Worm (Caenorhabditis elegans): ENCODE data around the gene C23F12.3.

Gene C23F12.3

ce11 chrX:9391345-9391744 is at the start of gene C23F12.3:
Gene C23F12.3, plus strand, starts transcription at chrX:9391645.
- TF ChIP-seq nhr-77 (tag; optimal IDR thresholded peaks at IDR 0.05): no peak
- no peak for TF ChIP-seq nhr-10 (tag; optimal IDR thresholded peaks at IDR 0.05)

ce11 chrX:9347380-9347979 is 44.0 kb upstream of the C23F12.3 start, which contains the start of gene oga-1:
Gene oga-1, minus strand, starts transcription at chrX:9347430.
- no peak for TF ChIP-seq unc-62 (GFP tag; optimal IDR thresholded peaks at IDR 0.05)
- TF ChIP-seq mbf-1 (tag; optimal IDR thresholded peaks at IDR 0.05): no peak
- peak; percentile 87 to 88 for TF ChIP-seq mdl-1 (tag; optimal IDR thresholded peaks at IDR 0.05)
- TF ChIP-seq nhr-77 (tag; optimal IDR thresholded peaks at IDR 0.05): no peak
- TF ChIP-seq ama-1 (optimal IDR thresholded peaks at IDR 0.05): no peak
- TF ChIP-seq nhr-25 (tag; optimal IDR thresholded peaks at IDR 0.05): peak; percentile 73
- TF ChIP-seq R02D3.7 (tag; optimal IDR thresholded peaks at IDR 0.05): no peak
- TF ChIP-seq nhr-23 (tag; optimal IDR thresholded peaks at IDR 0.05): no peak
- no peak for TF ChIP-seq skn-1 (tag; optimal IDR thresholded peaks at IDR 0.05)
- TF ChIP-seq nhr-6 (tag; optimal IDR thresholded peaks at IDR 0.05): peak; percentile 11
- TF ChIP-seq elt-1 (tag; optimal IDR thresholded peaks at IDR 0.05): no peak
- TF ChIP-seq nhr-129 (tag; optimal IDR thresholded peaks at IDR 0.05): peak; percentile 95
- no peak for TF ChIP-seq sma-3 (GFP tag; optimal IDR thresholded peaks at IDR 0.05)
- TF ChIP-seq dmd-4 (tag; optimal IDR thresholded peaks at IDR 0.05): no peak
- TF ChIP-seq unc-55 (GFP tag; optimal IDR thresholded peaks at IDR 0.05): peak; percentile 71
- peak; percentile 70 for TF ChIP-seq sma-9 (GFP tag; optimal IDR thresholded peaks at IDR 0.05)
- no peak for TF ChIP-seq sma-9 (tag; optimal IDR thresholded peaks at IDR 0.05)
- TF ChIP-seq aly-2 (tag; optimal IDR thresholded peaks at IDR 0.05): no peak
- TF ChIP-seq egl-27 (tag; optimal IDR thresholded peaks at IDR 0.05): peak; percentile 18
- TF ChIP-seq crh-2 (tag; optimal IDR thresholded peaks at IDR 0.05): peak; percentile 92
- no peak for TF ChIP-seq alr-1 (tag; optimal IDR thresholded peaks at IDR 0.05)
- peak; percentile 60 for TF ChIP-seq nhr-21 (tag; optimal IDR thresholded peaks at IDR 0.05)
- TF ChIP-seq peb-1 (tag; optimal IDR thresholded peaks at IDR 0.05): no peak
- TF ChIP-seq sem-4 (tag; optimal IDR thresholded peaks at IDR 0.05): peak; percentile 11
- peak; percentile 54 for TF ChIP-seq ztf-4 (tag; optimal IDR thresholded peaks at IDR 0.05)
- no peak for TF ChIP-seq nhr-10 (tag; optimal IDR thresholded peaks at IDR 0.05)
- TF ChIP-seq fos-1 (tag; optimal IDR thresholded peaks at IDR 0.05): peak; percentile 77
- no peak for TF ChIP-seq F13H6.1 (tag; optimal IDR thresholded peaks at IDR 0.05)
- TF ChIP-seq elt-3 (tag; optimal IDR thresholded peaks at IDR 0.05): no peak
- TF ChIP-seq ztf-1 (GFP tag; conservative IDR thresholded peaks at IDR 0.05): no peak
- TF ChIP-seq Y55F3AM.14 (GFP tag; optimal IDR thresholded peaks at IDR 0.05): no peak
- peak; percentile 94 for TF ChIP-seq C34F6.9 (tag; optimal IDR thresholded peaks at IDR 0.05)
- TF ChIP-seq nhr-11 (tag; optimal IDR thresholded peaks at IDR 0.05): no peak
- TF ChIP-seq zag-1 (tag; optimal IDR thresholded peaks at IDR 0.05): peak; percentile 4
- TF ChIP-seq lin-13 (GFP tag; optimal IDR thresholded peaks at IDR 0.05): peak; percentile 60
- TF ChIP-seq ztf-11 (tag; optimal IDR thresholded peaks at IDR 0.05): no peak
- peak; percentile 24 for TF ChIP-seq blmp-1 (tag; optimal IDR thresholded peaks at IDR 0.05; ENCODE audit: insufficient read depth)
- TF ChIP-seq nhr-237 (tag; optimal IDR thresholded peaks at IDR 0.05): no peak
- TF ChIP-seq ZK546.5 (tag; optimal IDR thresholded peaks at IDR 0.05): no peak
- TF ChIP-seq ceh-82 (tag; optimal IDR thresholded peaks at IDR 0.05): no peak
- TF ChIP-seq lin-39 (tag; optimal IDR thresholded peaks at IDR 0.05): no peak
- no peak for TF ChIP-seq nhr-12 (tag; optimal IDR thresholded peaks at IDR 0.05)
- peak in 1 of 2 experiments; percentile 83 for TF ChIP-seq lsy-2 (tag; optimal IDR thresholded peaks at IDR 0.05)
- no peak for TF ChIP-seq unc-39 (tag; optimal IDR thresholded peaks at IDR 0.05)
- no peak for TF ChIP-seq snpc-4 (tag; optimal IDR thresholded peaks at IDR 0.05)
- TF ChIP-seq lin-11 (tag; optimal IDR thresholded peaks at IDR 0.05): peak; percentile 33
- peak; percentile 39 for TF ChIP-seq mab-5 (tag; optimal IDR thresholded peaks at IDR 0.05)
- TF ChIP-seq ceh-16 (tag; optimal IDR thresholded peaks at IDR 0.05): no peak
- TF ChIP-seq gmeb-1 (tag; optimal IDR thresholded peaks at IDR 0.05): no peak

All from whole organism, L2 larva.